Worm (Caenorhabditis elegans) whole organism, late embryonic: ENCODE results near the gene Y37H2A.11.

Experiments
- C08G9.2 ChIP-seq: sonication (generic microtip); optimal IDR thresholded peaks from 2 replicates; lab custom pipeline; 2016; ENCODE audit warnings: mild to moderate bottlenecking, missing genetic modification characterization, moderate library complexity, missing compliant biosample characterization
- C38D4.7 ChIP-seq: fragments of 200-800 bp; sonication (Bioruptor generic); optimal IDR thresholded peaks from 2 replicates; lab custom pipeline; 2018; ENCODE audit warnings: mild to moderate bottlenecking, missing genetic modification characterization, moderate library complexity, missing compliant biosample characterization
- T23F11.4 ChIP-seq: fragments of 200-800 bp; sonication (Bioruptor generic); optimal IDR thresholded peaks from 2 replicates; lab custom pipeline; 2018; ENCODE audit warnings: mild to moderate bottlenecking, missing genetic modification characterization, missing compliant biosample characterization
- ama-1 ChIP-seq: fragments of 150-350 bp; optimal IDR thresholded peaks from 2 replicates; lab custom pipeline; 2014
- ceh-14 ChIP-seq: sonication (generic microtip); optimal IDR thresholded peaks from 2 replicates; lab custom pipeline; 2016; ENCODE audit warnings: missing genotype, missing genetic modification characterization, missing compliant biosample characterization
- ceh-18 ChIP-seq: sonication (generic microtip); optimal IDR thresholded peaks from 2 replicates; lab custom pipeline; 2016; ENCODE audit warnings: missing genetic modification characterization, missing compliant biosample characterization
- ceh-19 ChIP-seq: fragments of 200-800 bp; sonication (Bioruptor generic); optimal IDR thresholded peaks from 2 replicates; lab custom pipeline; 2018; ENCODE audit warnings: mild to moderate bottlenecking, missing genetic modification characterization, missing compliant biosample characterization
- ceh-2 ChIP-seq: sonication (generic microtip); optimal IDR thresholded peaks from 2 replicates; lab custom pipeline; 2016; ENCODE audit warnings: missing genotype, missing genetic modification characterization, missing compliant biosample characterization
- ceh-22 ChIP-seq: sonication (generic microtip); optimal IDR thresholded peaks from 2 replicates; lab custom pipeline; 2017; ENCODE audit warnings: missing biosample characterization, missing genetic modification characterization
- ceh-48 ChIP-seq: sonication (generic microtip); optimal IDR thresholded peaks from 2 replicates; lab custom pipeline; 2016; ENCODE audit warnings: missing genetic modification characterization, inconsistent platforms, missing compliant biosample characterization
- ceh-6 ChIP-seq: fragments of 200-800 bp; sonication (Bioruptor generic); optimal IDR thresholded peaks from 2 replicates; lab custom pipeline; 2018; ENCODE audit warnings: mild to moderate bottlenecking, missing genetic modification characterization, missing compliant biosample characterization
- ceh-9 ChIP-seq: sonication (generic microtip); optimal IDR thresholded peaks from 2 replicates; lab custom pipeline; 2016; ENCODE audit warnings: mild to moderate bottlenecking, missing genetic modification characterization, inconsistent platforms, missing compliant biosample characterization
- che-1 ChIP-seq: sonication (generic microtip); optimal IDR thresholded peaks from 2 replicates; lab custom pipeline; 2016; ENCODE audit warnings: mild to moderate bottlenecking, missing genetic modification characterization, missing compliant biosample characterization
- elt-2 ChIP-seq: sonication (generic microtip); optimal IDR thresholded peaks from 2 replicates; lab custom pipeline; 2016; ENCODE audit warnings: missing genetic modification reagents, missing genetic modification characterization, missing compliant biosample characterization
- elt-4 ChIP-seq: sonication (generic microtip); optimal IDR thresholded peaks from 2 replicates; lab custom pipeline; 2016; ENCODE audit warnings: missing genetic modification characterization, missing compliant biosample characterization
- ets-4 ChIP-seq: sonication (generic microtip); optimal IDR thresholded peaks from 2 replicates; lab custom pipeline; 2016; ENCODE audit warnings: missing genetic modification characterization, missing compliant biosample characterization
- fax-1 ChIP-seq: sonication (generic microtip); optimal IDR thresholded peaks from 2 replicates; lab custom pipeline; 2016; ENCODE audit warnings: missing genotype, missing genetic modification characterization, missing compliant biosample characterization
- hlh-6 ChIP-seq: sonication (generic microtip); optimal IDR thresholded peaks from 2 replicates; lab custom pipeline; 2016; ENCODE audit warnings: missing genotype, missing genetic modification characterization, missing compliant biosample characterization
- lim-6 ChIP-seq: sonication (generic microtip); optimal IDR thresholded peaks from 2 replicates; lab custom pipeline; 2016; ENCODE audit warnings: missing genetic modification characterization, missing compliant biosample characterization
- lin-11 ChIP-seq: fragments of 200-800 bp; sonication (Bioruptor generic); optimal IDR thresholded peaks from 2 replicates; lab custom pipeline; 2018; ENCODE audit warnings: mild to moderate bottlenecking, missing genetic modification characterization, missing compliant biosample characterization
- madf-2 ChIP-seq: sonication (generic microtip); optimal IDR thresholded peaks from 2 replicates; lab custom pipeline; 2017; ENCODE audit warnings: missing genetic modification characterization, missing compliant biosample characterization
- nhr-11 ChIP-seq: fragments of 150-350 bp; optimal IDR thresholded peaks from 2 replicates; lab custom pipeline; 2014; ENCODE audit warnings: missing biosample characterization, missing genetic modification characterization
- odd-2 ChIP-seq: sonication (generic microtip); optimal IDR thresholded peaks from 2 replicates; lab custom pipeline; 2017; ENCODE audit warnings: antibody characterized with exemption, mild to moderate bottlenecking, missing genetic modification characterization, missing compliant biosample characterization
- pag-3 ChIP-seq: sonication (generic microtip); optimal IDR thresholded peaks from 2 replicates; lab custom pipeline; 2016; ENCODE audit warnings: missing compliant biosample characterization, missing genetic modification characterization, borderline replicate concordance
- pat-9 ChIP-seq: fragments of 200-800 bp; sonication (Bioruptor generic); optimal IDR thresholded peaks from 2 replicates; lab custom pipeline; 2018; ENCODE audit warnings: mild to moderate bottlenecking, missing genetic modification characterization, moderate library complexity, missing compliant biosample characterization
- pax-1 ChIP-seq: fragments of 150-350 bp; optimal IDR thresholded peaks from 2 replicates; lab custom pipeline; 2014; ENCODE audit warnings: missing biosample characterization, missing genetic modification characterization
- pha-4 ChIP-seq: fragments of 150-350 bp; optimal IDR thresholded peaks from 2 replicates; lab custom pipeline; 2018; ENCODE audit warnings: missing biosample characterization, missing genetic modification reagents, missing genetic modification characterization
- pqm-1 ChIP-seq: sonication (generic microtip); optimal IDR thresholded peaks from 2 replicates; lab custom pipeline; 2016; ENCODE audit warnings: missing genetic modification characterization, missing compliant biosample characterization
- pros-1 ChIP-seq: fragments of 150-350 bp; optimal IDR thresholded peaks from 2 replicates; lab custom pipeline; 2014; ENCODE audit warnings: missing biosample characterization, missing genetic modification reagents, missing genetic modification characterization
- ref-2 ChIP-seq: sonication (generic microtip); optimal IDR thresholded peaks from 2 replicates; lab custom pipeline; 2016; ENCODE audit warnings: missing genetic modification characterization, missing compliant biosample characterization
- sdc-2 ChIP-seq: sonication (generic microtip); optimal IDR thresholded peaks from 2 replicates; lab custom pipeline; 2016; ENCODE audit warnings: missing genotype, missing genetic modification characterization, missing compliant biosample characterization
- sox-2 ChIP-seq: fragments of 200-800 bp; sonication (Bioruptor generic); IDR thresholded peaks from 2 replicates; pipeline ENCODE4 v1.3.6; 2022; ENCODE audit warnings: missing genetic modification reagents, missing genetic modification characterization, missing compliant biosample characterization
- sox-4 ChIP-seq: sonication (generic microtip); optimal IDR thresholded peaks from 2 replicates; lab custom pipeline; 2017; ENCODE audit warnings: mild to moderate bottlenecking, missing genetic modification characterization, inconsistent platforms, missing compliant biosample characterization
- syd-9 ChIP-seq: sonication (generic microtip); optimal IDR thresholded peaks from 2 replicates; lab custom pipeline; 2016; ENCODE audit warnings: mild to moderate bottlenecking, missing genetic modification characterization, moderate library complexity, missing compliant biosample characterization
- tbx-7 ChIP-seq: sonication (generic microtip); optimal IDR thresholded peaks from 2 replicates; lab custom pipeline; 2016; ENCODE audit warnings: missing genotype, missing genetic modification characterization, missing compliant biosample characterization
- ttx-3 ChIP-seq: sonication (generic microtip); optimal IDR thresholded peaks from 2 replicates; lab custom pipeline; 2016; ENCODE audit warnings: missing genetic modification reagents, missing genetic modification characterization, missing compliant biosample characterization
- unc-3 ChIP-seq, 2 experiments: fragments of 200-800 bp in 1 of 2; sonication (Bioruptor generic) in 1 of 2; sonication (generic microtip) in 1 of 2; conservative IDR thresholded peaks in 1 of 2; optimal IDR thresholded peaks in 1 of 2; 2 replicates each; pipeline versions ENCODE4 v1.3.6 to Lab custom; 2016 to 2022; ENCODE audit warnings: missing compliant biosample characterization in 2 of 2, missing genetic modification characterization in 2 of 2, missing genetic modification reagents in 1 of 2
- unc-42 ChIP-seq: sonication (generic microtip); optimal IDR thresholded peaks from 2 replicates; lab custom pipeline; 2016; ENCODE audit warnings: missing genotype, missing genetic modification characterization, missing compliant biosample characterization
- zip-5 ChIP-seq: sonication (generic microtip); optimal IDR thresholded peaks from 2 replicates; lab custom pipeline; 2016; ENCODE audit warnings: missing genetic modification characterization, missing compliant biosample characterization

Gene Y37H2A.11

ce11 chrV:18141161-18141560 lies at the start of gene Y37H2A.11:
Y37H2A.11 (plus strand) TSS chrV:18141461.
- TF ChIP-seq ttx-3 (tag; lab: Kevin White, UChicago) (no peak), sdc-2 (tag; lab: Kevin White, UChicago) (no peak), T23F11.4 (GFP tag; lab: Kevin White, UChicago) (no peak), elt-2 (no peak), C08G9.2 (tag; lab: Kevin White, UChicago) (no peak), ceh-48 (tag; lab: Kevin White, UChicago) (no peak), pax-1 (tag; lab: Kevin White, UChicago) (no peak), sox-2 (GFP tag; lab: Robert Waterston, UW) (no peak)

ce11 chrV:18093941-18094340 lies 47.3 kb upstream of the Y37H2A.11 start:
- TF ChIP-seq zip-5 (tag; lab: Kevin White, UChicago) (no peak), elt-4 (tag; lab: Kevin White, UChicago) (no peak), lin-11 (tag; lab: Kevin White, UChicago) (no peak), ceh-9 (tag; lab: Kevin White, UChicago) (no peak), odd-2 (no peak), syd-9 (no peak), unc-3 (GFP tag; conservative IDR thresholded peaks at IDR 0.05; lab: Robert Waterston, UW) (no peak), unc-3 (tag; optimal IDR thresholded peaks at IDR 0.05; lab: Kevin White, UChicago) (no peak), pat-9 (tag; lab: Kevin White, UChicago) (no peak), ceh-6 (GFP tag; lab: Kevin White, UChicago) (no peak), ceh-18 (tag; lab: Kevin White, UChicago) (no peak), unc-42 (no peak), pax-1 (tag; lab: Kevin White, UChicago) (no peak), lim-6 (tag; lab: Kevin White, UChicago) (no peak), ets-4 (tag; lab: Kevin White, UChicago) (no peak), madf-2 (tag; lab: Kevin White, UChicago) (no peak), ceh-2 (no peak), ceh-14 (no peak), pqm-1 (no peak), tbx-7 (tag; lab: Kevin White, UChicago) (no peak), nhr-11 (tag; lab: Kevin White, UChicago) (no peak)
- TF ChIP-seq, all 69 proteins: peak for 0

- TF ChIP-seq pag-3 (tag; lab: Kevin White, UChicago) (no peak), lim-6 (tag; lab: Kevin White, UChicago) (no peak), ama-1 (lab: Kevin White, UChicago) (no peak), ceh-9 (tag; lab: Kevin White, UChicago) (no peak), ceh-22 (tag; lab: Kevin White, UChicago) (no peak), lin-11 (tag; lab: Kevin White, UChicago) (no peak), pros-1 (tag; lab: Kevin White, UChicago) (no peak), ceh-14 (no peak), ceh-19 (GFP tag; lab: Kevin White, UChicago) (no peak), ref-2 (tag; lab: Kevin White, UChicago) (no peak), pha-4 (no peak), hlh-6 (no peak), C38D4.7 (GFP tag; lab: Kevin White, UChicago) (no peak), ceh-18 (tag; lab: Kevin White, UChicago) (no peak), sox-4 (tag; lab: Kevin White, UChicago) (no peak), che-1 (tag; lab: Kevin White, UChicago) (no peak), fax-1 (tag; lab: Kevin White, UChicago) (no peak)
Measured at ce11 chrV:18098387-18098786, 42.9 kb upstream of the Y37H2A.11 start, which contains the start of gene par-4. par-4 (plus strand) TSS chrV:18098687.
